Worm (Caenorhabditis elegans) whole organism, midembryonic: ENCODE measurements around the gene fbxa-15.
"Not testable (repeated sequence)": the region's sequence is repeated elsewhere in the genome, so short reads cannot be mapped to it uniquely, and the experiment has no call there.

Experiments used
- T22C8.4 ChIP-seq: fragments of 200-800 bp; sonication (Bioruptor generic); IDR thresholded peaks from 2 replicates; pipeline ENCODE4 v1.3.6; 2022; ENCODE audit warnings: missing genetic modification characterization, missing compliant biosample characterization
- cog-1 ChIP-seq: sonication (generic microtip); optimal IDR thresholded peaks from 2 replicates; lab custom pipeline; 2016; ENCODE audit warnings: missing genetic modification characterization, missing compliant biosample characterization
- flt-1 ChIP-seq: fragments of 200-800 bp; sonication (Bioruptor generic); IDR thresholded peaks from 2 replicates; pipeline ENCODE4 v1.3.6; 2022; ENCODE audit warnings: missing genetic modification characterization, missing compliant biosample characterization
- klf-2 ChIP-seq: fragments of 200-800 bp; sonication (Bioruptor generic); conservative IDR thresholded peaks from 2 replicates; pipeline ENCODE4 v1.3.6; 2022; ENCODE audit warnings: missing genetic modification reagents, missing genetic modification characterization, missing compliant biosample characterization
- med-1 ChIP-seq: sonication (generic microtip); optimal IDR thresholded peaks from 2 replicates; lab custom pipeline; 2017; ENCODE audit warnings: missing genetic modification characterization, mild to moderate bottlenecking, missing compliant biosample characterization, antibody characterized with exemption, missing genetic modification reagents; ENCODE audit not compliant: insufficient read depth
- ref-1 ChIP-seq: fragments of 200-800 bp; sonication (Bioruptor generic); conservative IDR thresholded peaks from 2 replicates; pipeline ENCODE4 v1.3.6; 2022; ENCODE audit warnings: missing genetic modification reagents, missing genetic modification characterization, missing compliant biosample characterization
- tab-1 ChIP-seq: fragments of 200-800 bp; sonication (Bioruptor generic); IDR thresholded peaks from 2 replicates; pipeline ENCODE4 v1.3.6; 2022; ENCODE audit warnings: missing genetic modification characterization, missing compliant biosample characterization
- ztf-23 ChIP-seq: fragments of 200-800 bp; sonication (Bioruptor generic); IDR thresholded peaks from 2 replicates; pipeline ENCODE4 v1.3.6; 2022; ENCODE audit warnings: missing genetic modification reagents, missing genetic modification characterization, missing compliant biosample characterization
- ztf-29 ChIP-seq: fragments of 200-800 bp; sonication (Bioruptor generic); IDR thresholded peaks from 2 replicates; pipeline ENCODE4 v1.3.6; 2022; ENCODE audit warnings: missing genetic modification reagents, missing genetic modification characterization, missing compliant biosample characterization

Gene fbxa-15

ce11 chrIII:1321561-1321960, at the start of gene fbxa-15:
Gene fbxa-15, minus strand, starts transcription at chrIII:1321661.
- no peak for TF ChIP-seq cog-1 (tag; lab: Kevin White, UChicago)
- no peak for TF ChIP-seq ztf-23 (GFP tag; lab: Robert Waterston, UW)
- no peak for TF ChIP-seq tab-1 (GFP tag; lab: Robert Waterston, UW)
- TF ChIP-seq klf-2 (GFP tag; lab: Robert Waterston, UW): no peak
- TF ChIP-seq T22C8.4 (GFP tag; lab: Robert Waterston, UW): no peak
- TF ChIP-seq ztf-29 (GFP tag; lab: Robert Waterston, UW): no peak
- TF ChIP-seq med-1 (GFP tag; lab: Kevin White, UChicago): no peak

ce11 chrIII:1359669-1360068, 38.2 kb upstream of the fbxa-15 start, which contains the start of gene Y82E9BR.9:
Gene Y82E9BR.9, minus strand, starts transcription at chrIII:1359769.
- no peak for TF ChIP-seq tab-1 (GFP tag; lab: Robert Waterston, UW)
- TF ChIP-seq ref-1: no peak
- no peak for TF ChIP-seq med-1 (GFP tag; lab: Kevin White, UChicago)
- no peak for TF ChIP-seq T22C8.4 (GFP tag; lab: Robert Waterston, UW)
- no peak for TF ChIP-seq ztf-29 (GFP tag; lab: Robert Waterston, UW)
- no peak for TF ChIP-seq ztf-23 (GFP tag; lab: Robert Waterston, UW)
- TF ChIP-seq cog-1 (tag; lab: Kevin White, UChicago): no peak
- TF ChIP-seq klf-2 (GFP tag; lab: Robert Waterston, UW): no peak
- TF ChIP-seq flt-1 (GFP tag; lab: Robert Waterston, UW): no peak

ce11 chrIII:1357973-1358372, 36.5 kb upstream of the fbxa-15 start, which contains the start of gene Y82E9BR.8:
Gene Y82E9BR.8, minus strand, starts transcription at chrIII:1358073.
- TF ChIP-seq flt-1 (GFP tag; lab: Robert Waterston, UW); klf-2 (GFP tag; lab: Robert Waterston, UW); ref-1: not testable (repeated sequence)

ce11 chrIII:1355320-1355719, 33.9 kb upstream of the fbxa-15 start, which contains the start of gene Y82E9BL.1:
Gene Y82E9BL.1, minus strand, starts transcription at chrIII:1355420.
- no peak for TF ChIP-seq ref-1
- no peak for TF ChIP-seq flt-1 (GFP tag; lab: Robert Waterston, UW)
- TF ChIP-seq tab-1 (GFP tag; lab: Robert Waterston, UW): no peak
- TF ChIP-seq med-1 (GFP tag; lab: Kevin White, UChicago): no peak
- TF ChIP-seq klf-2 (GFP tag; lab: Robert Waterston, UW): no peak
- no peak for TF ChIP-seq T22C8.4 (GFP tag; lab: Robert Waterston, UW)

- no peak for TF ChIP-seq ztf-23 (GFP tag; lab: Robert Waterston, UW)
Measured at ce11 chrIII:1354523-1354922, 33.1 kb upstream of the fbxa-15 start.

- TF ChIP-seq klf-2 (GFP tag; lab: Robert Waterston, UW): no peak
- no peak for TF ChIP-seq ztf-29 (GFP tag; lab: Robert Waterston, UW)
- TF ChIP-seq T22C8.4 (GFP tag; lab: Robert Waterston, UW): no peak
- no peak for TF ChIP-seq med-1 (GFP tag; lab: Kevin White, UChicago)
- no peak for TF ChIP-seq cog-1 (tag; lab: Kevin White, UChicago)
- TF ChIP-seq ref-1: no peak
- TF ChIP-seq flt-1 (GFP tag; lab: Robert Waterston, UW): no peak
- TF ChIP-seq ztf-23 (GFP tag; lab: Robert Waterston, UW): no peak
- TF ChIP-seq tab-1 (GFP tag; lab: Robert Waterston, UW): no peak
Measured at ce11 chrIII:1350745-1351144, 29.3 kb upstream of the fbxa-15 start, which contains the start of gene Y82E9BL.3. Gene Y82E9BL.3, minus strand, starts transcription at chrIII:1350845.

- TF ChIP-seq klf-2 (GFP tag; lab: Robert Waterston, UW): no peak
- no peak for TF ChIP-seq ref-1
- no peak for TF ChIP-seq T22C8.4 (GFP tag; lab: Robert Waterston, UW)
- no peak for TF ChIP-seq cog-1 (tag; lab: Kevin White, UChicago)
- no peak for TF ChIP-seq ztf-29 (GFP tag; lab: Robert Waterston, UW)
- no peak for TF ChIP-seq ztf-23 (GFP tag; lab: Robert Waterston, UW)
- no peak for TF ChIP-seq flt-1 (GFP tag; lab: Robert Waterston, UW)
- TF ChIP-seq med-1 (GFP tag; lab: Kevin White, UChicago): no peak
- TF ChIP-seq tab-1 (GFP tag; lab: Robert Waterston, UW): no peak
Measured at ce11 chrIII:1349313-1349712, 27.9 kb upstream of the fbxa-15 start, which contains the start of gene fbxa-25. Gene fbxa-25, minus strand, starts transcription at chrIII:1349450.

- TF ChIP-seq cog-1 (tag; lab: Kevin White, UChicago): no peak
- TF ChIP-seq med-1 (GFP tag; lab: Kevin White, UChicago): no peak
- TF ChIP-seq ref-1: no peak
Measured at ce11 chrIII:1347539-1347938, 26.1 kb upstream of the fbxa-15 start, which contains the start of gene Y82E9BL.5. Gene Y82E9BL.5, minus strand, starts transcription at chrIII:1347639.

- no peak for TF ChIP-seq flt-1 (GFP tag; lab: Robert Waterston, UW)
- no peak for TF ChIP-seq tab-1 (GFP tag; lab: Robert Waterston, UW)
- no peak for TF ChIP-seq ztf-29 (GFP tag; lab: Robert Waterston, UW)
- TF ChIP-seq ztf-23 (GFP tag; lab: Robert Waterston, UW): no peak
- TF ChIP-seq ref-1: no peak
- no peak for TF ChIP-seq cog-1 (tag; lab: Kevin White, UChicago)
- no peak for TF ChIP-seq T22C8.4 (GFP tag; lab: Robert Waterston, UW)
- no peak for TF ChIP-seq klf-2 (GFP tag; lab: Robert Waterston, UW)
- no peak for TF ChIP-seq med-1 (GFP tag; lab: Kevin White, UChicago)
Measured at ce11 chrIII:1347003-1347402, 25.5 kb upstream of the fbxa-15 start.

- TF ChIP-seq med-1 (GFP tag; lab: Kevin White, UChicago): no peak
- no peak for TF ChIP-seq flt-1 (GFP tag; lab: Robert Waterston, UW)
- TF ChIP-seq ztf-23 (GFP tag; lab: Robert Waterston, UW): no peak
- TF ChIP-seq klf-2 (GFP tag; lab: Robert Waterston, UW): no peak
- TF ChIP-seq ztf-29 (GFP tag; lab: Robert Waterston, UW): no peak
Measured at ce11 chrIII:1345694-1346093, 24.2 kb upstream of the fbxa-15 start, which contains the start of gene Y82E9BL.6. Gene Y82E9BL.6, minus strand, starts transcription at chrIII:1345794.
